Fruit fly (Drosophila melanogaster): ENCODE data around the gene MICAL-like.

DNA sequence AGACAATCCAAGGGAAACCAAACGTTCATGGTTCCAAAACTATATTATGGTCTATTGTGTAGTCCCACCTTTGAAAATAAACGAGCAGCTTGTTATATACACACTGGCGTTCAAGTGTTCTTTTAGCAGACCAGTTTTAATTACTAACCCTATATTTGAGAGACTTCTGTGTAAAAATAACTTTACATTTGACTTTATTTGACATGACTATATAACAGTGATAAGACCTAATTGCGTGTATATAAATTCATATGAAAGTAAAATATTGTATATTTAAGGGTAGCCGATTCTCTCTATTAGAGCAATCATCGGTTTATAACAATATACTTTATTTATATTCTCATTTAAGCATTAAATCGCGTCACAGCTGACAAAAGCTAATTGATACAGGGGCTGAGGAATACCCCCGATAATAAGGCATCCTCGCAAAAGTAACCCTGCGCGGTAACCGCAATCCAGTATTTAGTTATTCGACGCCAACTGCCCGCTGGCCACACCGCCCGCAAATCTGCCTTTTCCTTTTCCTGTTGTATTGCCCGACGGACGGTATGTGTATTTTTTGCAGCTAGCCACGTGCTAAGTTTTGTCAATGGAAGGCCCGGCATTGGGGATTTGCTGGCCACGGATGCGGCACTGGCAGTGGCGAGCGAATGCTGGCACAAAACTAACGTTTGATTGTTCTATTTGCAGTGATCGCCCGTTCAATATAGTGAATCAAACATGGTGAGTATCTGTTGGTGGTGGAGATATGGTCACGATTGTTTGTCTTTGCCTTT is 26.3 kb upstream of the MICAL-like start, which contains the start of gene RpS4:
- no peak for TF ChIP-seq CG8478 (optimal IDR thresholded peaks at IDR 0.05)
- peak in 1 of 2 experiments; percentile 41 for TF ChIP-seq CTCF (optimal IDR thresholded peaks at IDR 0.05)

Measured in S2 (cell line).